Worm (Caenorhabditis elegans): ENCODE results near the gene unc-116.

Gene unc-116

DNA sequence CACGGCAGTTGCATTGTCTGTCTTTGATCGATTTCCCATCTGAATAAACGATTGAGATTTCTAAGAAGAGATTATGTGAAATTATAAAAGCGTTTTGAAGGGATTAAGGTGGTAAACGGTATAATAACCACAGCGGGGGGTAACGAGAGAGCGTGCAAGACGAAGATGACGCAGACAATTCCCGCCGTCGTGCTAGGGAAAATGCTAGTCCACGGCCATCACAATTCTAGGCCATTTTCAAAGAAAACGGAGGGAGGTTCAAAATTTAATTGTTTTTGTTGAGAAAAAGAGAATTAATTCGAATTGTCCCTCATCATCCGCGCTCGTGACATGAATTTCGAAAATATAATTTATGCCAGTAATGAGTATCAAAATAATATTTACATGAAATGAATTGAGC is 35.9 kb downstream of the unc-116 start, which contains the start of gene F10E9.11 (continued):
- TF ChIP-seq pqm-1 (tag; optimal IDR thresholded peaks at IDR 0.05) (peak; percentile 48), odd-2 (tag; optimal IDR thresholded peaks at IDR 0.05) (no peak), ttx-3 (tag; optimal IDR thresholded peaks at IDR 0.05) (peak; percentile 43), fkh-6 (tag; optimal IDR thresholded peaks at IDR 0.05) (peak; percentile 56), nfya-1 (tag; optimal IDR thresholded peaks at IDR 0.05) (peak; percentile 62), mec-3 (tag; optimal IDR thresholded peaks at IDR 0.05; ENCODE audit: borderline replicate concordance) (peak; percentile 76), ceh-31 (tag; optimal IDR thresholded peaks at IDR 0.05) (peak; percentile 99), nhr-232 (tag; optimal IDR thresholded peaks at IDR 0.05) (no peak), unc-42 (tag; optimal IDR thresholded peaks at IDR 0.05) (peak; percentile 69), elt-4 (tag; optimal IDR thresholded peaks at IDR 0.05) (no peak), sdc-2 (tag; optimal IDR thresholded peaks at IDR 0.05) (peak; percentile 53), hlh-6 (tag; optimal IDR thresholded peaks at IDR 0.05) (peak; percentile 34), npax-4 (tag; optimal IDR thresholded peaks at IDR 0.05) (no peak), sox-2 (GFP tag; IDR thresholded peaks at IDR 0.05) (no peak), hlh-13 (GFP tag; optimal IDR thresholded peaks at IDR 0.05) (no peak), ets-4 (tag; optimal IDR thresholded peaks at IDR 0.05) (peak; percentile 94), ceh-18 (tag; optimal IDR thresholded peaks at IDR 0.05) (peak; percentile 50), pax-1 (tag; optimal IDR thresholded peaks at IDR 0.05) (peak; percentile 27), eyg-1 (tag; optimal IDR thresholded peaks at IDR 0.05) (peak; percentile 16), pros-1 (tag; optimal IDR thresholded peaks at IDR 0.05) (no peak), tbx-7 (tag; optimal IDR thresholded peaks at IDR 0.05) (peak; percentile 93), lin-11 (tag; optimal IDR thresholded peaks at IDR 0.05) (no peak), elt-2 (tag; optimal IDR thresholded peaks at IDR 0.05) (peak; percentile 47), ceh-6 (GFP tag; optimal IDR thresholded peaks at IDR 0.05) (peak; percentile 8), rnt-1 (tag; optimal IDR thresholded peaks at IDR 0.05) (peak; percentile 84), hlh-8 (tag; optimal IDR thresholded peaks at IDR 0.05) (peak; percentile 86), fax-1 (tag; optimal IDR thresholded peaks at IDR 0.05) (peak; percentile 62), pat-9 (tag; optimal IDR thresholded peaks at IDR 0.05) (no peak), C38D4.7 (GFP tag; optimal IDR thresholded peaks at IDR 0.05) (no peak), ceh-14 (tag; optimal IDR thresholded peaks at IDR 0.05) (peak; percentile 81), C08G9.2 (tag; optimal IDR thresholded peaks at IDR 0.05) (peak; percentile 96), F13H6.1 (tag; optimal IDR thresholded peaks at IDR 0.05) (peak; percentile 79), ahr-1 (tag; optimal IDR thresholded peaks at IDR 0.05) (peak; percentile 53), ceh-2 (tag; optimal IDR thresholded peaks at IDR 0.05) (peak; percentile 97), ceh-34 (tag; optimal IDR thresholded peaks at IDR 0.05) (peak; percentile 73), pha-4 (tag; optimal IDR thresholded peaks at IDR 0.05) (no peak), lim-6 (tag; optimal IDR thresholded peaks at IDR 0.05) (peak; percentile 79), gmeb-2 (tag; optimal IDR thresholded peaks at IDR 0.05) (peak; percentile 1)

DNA sequence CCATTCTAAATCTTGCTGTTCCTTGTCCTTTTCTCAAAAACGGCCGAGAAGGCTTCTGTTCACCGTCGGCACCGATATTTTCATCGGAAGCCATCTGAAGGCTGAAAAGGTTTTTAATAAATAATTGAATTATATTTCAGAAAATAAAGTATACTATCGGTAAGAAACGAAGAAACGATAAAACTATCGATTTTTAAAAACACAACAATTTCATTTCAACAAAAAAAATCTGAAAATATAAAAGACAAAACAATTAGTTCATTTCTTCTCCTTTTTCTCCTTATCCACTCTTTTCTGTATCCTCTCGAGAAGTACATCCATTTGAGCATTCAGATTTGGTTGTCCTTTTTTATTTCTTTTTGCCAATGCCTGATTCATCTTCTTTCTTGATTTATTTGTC is 36.5 kb downstream of the unc-116 start, which contains the start of gene sas-4:
Gene sas-4, minus strand, starts transcription at position 101 of the 400 bp plus-strand sequence.
- no peak for TF ChIP-seq ceh-6 (GFP tag; optimal IDR thresholded peaks at IDR 0.05)
- no peak for TF ChIP-seq eyg-1 (tag; optimal IDR thresholded peaks at IDR 0.05)
- TF ChIP-seq elt-2 (tag; optimal IDR thresholded peaks at IDR 0.05): no peak
- TF ChIP-seq ceh-31 (tag; optimal IDR thresholded peaks at IDR 0.05): no peak
- TF ChIP-seq nhr-11 (tag; optimal IDR thresholded peaks at IDR 0.05): no peak
- no peak for TF ChIP-seq Y22D7AL.16 (tag; optimal IDR thresholded peaks at IDR 0.05)

DNA sequence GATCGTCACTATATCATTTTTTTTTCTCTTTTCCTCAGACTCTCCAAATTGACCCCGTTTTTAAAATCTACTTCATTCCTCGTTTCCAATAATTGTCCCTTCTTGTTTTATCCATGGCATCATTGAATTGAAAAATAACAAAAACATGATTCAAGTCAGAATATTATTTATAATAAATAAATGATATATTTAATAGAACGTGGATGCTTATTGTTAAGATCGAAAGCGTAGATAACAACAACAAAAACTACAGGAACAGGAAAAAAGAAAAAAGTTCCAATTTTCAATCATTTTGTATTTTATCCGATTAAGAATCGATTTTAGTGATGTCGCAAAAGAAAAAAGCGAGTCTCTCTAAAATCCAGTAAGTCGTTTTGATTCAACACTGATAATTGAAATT is 42.6 kb downstream of the unc-116 start, which contains the start of gene F10E9.2:
Gene F10E9.2, plus strand, starts transcription at position 301 of the 400 bp plus-strand sequence.
- no peak for TF ChIP-seq ceh-6 (GFP tag; optimal IDR thresholded peaks at IDR 0.05)
- no peak for TF ChIP-seq lim-6 (tag; optimal IDR thresholded peaks at IDR 0.05)
- no peak for TF ChIP-seq ceh-45 (GFP tag; IDR thresholded peaks at IDR 0.05)
- TF ChIP-seq che-1 (tag; optimal IDR thresholded peaks at IDR 0.05): no peak

Measured in whole organism, late embryonic.